Fruit fly (Drosophila melanogaster) whole organism, embryonic: ENCODE data around the gene CG31104.

Source experiments
- Ada2b ChIP-seq: fragments of 200-800 bp; sonication (Bioruptor generic); IDR thresholded peaks from 2 replicates; pipeline ENCODE4 v1.3.6; 2022; ENCODE audit warnings: missing biosample characterization, missing genetic modification characterization
- Bgb ChIP-seq: fragments of 200-800 bp; sonication (Bioruptor generic); IDR thresholded peaks from 2 replicates; pipeline ENCODE4 v1.3.6; 2022; ENCODE audit warnings: missing biosample characterization, missing genetic modification characterization; ENCODE audit not compliant: partially characterized antibody
- CG10147 ChIP-seq: fragments of 200-800 bp; sonication (Bioruptor generic); optimal IDR thresholded peaks from 2 replicates; lab custom pipeline; 2019; ENCODE audit warnings: missing biosample characterization, mild to moderate bottlenecking, missing genetic modification characterization, moderate library complexity
- CG10321 ChIP-seq: fragments of 200-800 bp; sonication (Bioruptor generic); IDR thresholded peaks from 2 replicates; pipeline ENCODE4 v1.3.6; 2022; ENCODE audit warnings: missing biosample characterization, missing genetic modification characterization
- CG11093 ChIP-seq: fragments of 200-800 bp; sonication (Bioruptor generic); IDR thresholded peaks from 3 replicates; pipeline ENCODE4 v1.3.6; 2022; ENCODE audit warnings: missing biosample characterization, missing genetic modification characterization
- CG11398 ChIP-seq: fragments of 200-800 bp; sonication (Bioruptor generic); optimal IDR thresholded peaks from 2 replicates; lab custom pipeline; 2016; ENCODE audit warnings: missing biosample characterization, missing genetic modification characterization
- CG11560 ChIP-seq: fragments of 200-800 bp; sonication (Bioruptor generic); IDR thresholded peaks from 3 replicates; pipeline ENCODE4 v1.3.6; 2022; ENCODE audit warnings: missing biosample characterization, missing genetic modification characterization
- CG12219 ChIP-seq: fragments of 200-800 bp; sonication (Bioruptor generic); optimal IDR thresholded peaks from 3 replicates; lab custom pipeline; 2018; ENCODE audit warnings: missing biosample characterization, mild to moderate bottlenecking, missing genetic modification characterization
- CG12299 ChIP-seq: fragments of 200-800 bp; sonication (Bioruptor generic); optimal IDR thresholded peaks from 2 replicates; lab custom pipeline; 2018; ENCODE audit warnings: missing biosample characterization, mild to moderate bottlenecking, missing genetic modification characterization
- CG14965 ChIP-seq: fragments of 200-800 bp; sonication (Bioruptor generic); optimal IDR thresholded peaks from 2 replicates; lab custom pipeline; 2016; ENCODE audit warnings: missing biosample characterization, missing genetic modification characterization, borderline replicate concordance
- CG15601 ChIP-seq: fragments of 200-800 bp; sonication (Bioruptor generic); optimal IDR thresholded peaks from 3 replicates; lab custom pipeline; 2019; ENCODE audit warnings: missing biosample characterization, mild to moderate bottlenecking, missing genetic modification characterization, moderate library complexity
- CG16813 ChIP-seq: fragments of 200-800 bp; sonication (Bioruptor generic); IDR thresholded peaks from 3 replicates; pipeline ENCODE4 v1.3.6; 2022; ENCODE audit warnings: missing biosample characterization, missing genetic modification characterization; ENCODE audit not compliant: partially characterized antibody
- CG17385 ChIP-seq: fragments of 200-800 bp; sonication (Bioruptor generic); optimal IDR thresholded peaks from 3 replicates; lab custom pipeline; 2018; ENCODE audit warnings: missing biosample characterization, mild to moderate bottlenecking, missing genetic modification characterization
- CG18262 ChIP-seq: fragments of 200-800 bp; optimal IDR thresholded peaks from 3 replicates; lab custom pipeline; 2019; ENCODE audit warnings: missing biosample characterization, mild to moderate bottlenecking, missing genetic modification characterization, moderate library complexity
- CG31365 ChIP-seq: fragments of 200-800 bp; sonication (Bioruptor generic); optimal IDR thresholded peaks from 2 replicates; lab custom pipeline; 2018; ENCODE audit warnings: missing biosample characterization, mild to moderate bottlenecking, missing genetic modification characterization
- CG31441 ChIP-seq: fragments of 200-800 bp; sonication (Bioruptor generic); IDR thresholded peaks from 2 replicates; pipeline ENCODE4 v1.3.6; 2022; ENCODE audit warnings: missing biosample characterization, missing genetic modification characterization
- CG4424 ChIP-seq: fragments of 200-800 bp; sonication (Bioruptor generic); optimal IDR thresholded peaks from 3 replicates; lab custom pipeline; 2016; ENCODE audit warnings: missing biosample characterization, missing genetic modification characterization
- CG7928 ChIP-seq: fragments of 200-800 bp; sonication (Bioruptor generic); optimal IDR thresholded peaks from 2 replicates; lab custom pipeline; 2017; ENCODE audit warnings: missing biosample characterization, mild to moderate bottlenecking, missing genetic modification characterization
- CG7963 ChIP-seq: fragments of 200-800 bp; sonication (Bioruptor generic); IDR thresholded peaks from 3 replicates; pipeline ENCODE4 v1.3.6; 2022; ENCODE audit warnings: missing biosample characterization, missing genetic modification characterization; ENCODE audit not compliant: partially characterized antibody
- CG8924 ChIP-seq: fragments of 200-800 bp; optimal IDR thresholded peaks from 3 replicates; lab custom pipeline; 2019; ENCODE audit warnings: missing biosample characterization, mild to moderate bottlenecking, missing genetic modification characterization, moderate library complexity
- Dll ChIP-seq: fragments of 200-800 bp; sonication (Bioruptor generic); IDR thresholded peaks from 4 replicates; pipeline ENCODE4 v1.3.6; 2022; ENCODE audit warnings: missing biosample characterization, missing genetic modification characterization; ENCODE audit not compliant: partially characterized antibody
- HLH54F ChIP-seq: fragments of 200-800 bp; sonication (Bioruptor generic); optimal IDR thresholded peaks from 3 replicates; lab custom pipeline; 2016; ENCODE audit warnings: missing biosample characterization, missing genetic modification characterization
- Hr3 ChIP-seq: fragments of 200-800 bp; sonication (Bioruptor generic); optimal IDR thresholded peaks from 3 replicates; lab custom pipeline; 2016; ENCODE audit warnings: missing biosample characterization, missing genetic modification characterization
- Mad ChIP-seq: fragments of 200-800 bp; sonication (Bioruptor generic); optimal IDR thresholded peaks from 2 replicates; lab custom pipeline; 2016; ENCODE audit warnings: missing biosample characterization, missing genetic modification characterization
- NC2α ChIP-seq: fragments of 200-800 bp; sonication (Bioruptor generic); optimal IDR thresholded peaks from 2 replicates; lab custom pipeline; 2016; ENCODE audit warnings: missing biosample characterization, missing genetic modification characterization
- NfI ChIP-seq: fragments of 200-800 bp; sonication (Bioruptor generic); optimal IDR thresholded peaks from 3 replicates; lab custom pipeline; 2018; ENCODE audit warnings: missing biosample characterization, mild to moderate bottlenecking, missing genetic modification characterization, moderate library complexity
- PHDP ChIP-seq: fragments of 200-800 bp; sonication (Bioruptor generic); optimal IDR thresholded peaks from 3 replicates; lab custom pipeline; 2018; ENCODE audit warnings: missing biosample characterization, mild to moderate bottlenecking, missing genetic modification characterization, moderate library complexity
- Ptx1 ChIP-seq: fragments of 200-800 bp; sonication (Bioruptor generic); IDR thresholded peaks from 2 replicates; pipeline ENCODE4 v1.3.6; 2022; ENCODE audit warnings: missing biosample characterization, missing genetic modification characterization
- Side ChIP-seq: fragments of 200-800 bp; sonication (Bioruptor generic); optimal IDR thresholded peaks from 2 replicates; lab custom pipeline; 2016; ENCODE audit warnings: missing biosample characterization, missing genetic modification characterization
- TFAM ChIP-seq: fragments of 200-800 bp; sonication (Bioruptor generic); optimal IDR thresholded peaks from 2 replicates; lab custom pipeline; 2017; ENCODE audit warnings: missing biosample characterization, missing genetic modification characterization, inconsistent platforms
- abd-A ChIP-seq: fragments of 200-800 bp; sonication (Bioruptor generic); optimal IDR thresholded peaks from 3 replicates; lab custom pipeline; 2019; ENCODE audit warnings: missing biosample characterization, mild to moderate bottlenecking, missing genetic modification characterization, moderate library complexity
- bbx ChIP-seq: fragments of 200-800 bp; sonication (Bioruptor generic); IDR thresholded peaks from 2 replicates; pipeline ENCODE4 v1.3.6; 2022; ENCODE audit warnings: missing biosample characterization, missing genetic modification characterization; ENCODE audit not compliant: partially characterized antibody
- bowl ChIP-seq: fragments of 200-800 bp; sonication (Bioruptor generic); IDR thresholded peaks from 2 replicates; pipeline ENCODE4 v1.3.6; 2022; ENCODE audit warnings: missing biosample characterization, missing genetic modification characterization
- croc ChIP-seq: fragments of 200-800 bp; sonication (Bioruptor generic); conservative IDR thresholded peaks from 3 replicates; pipeline ENCODE4 v1.3.6; 2022; ENCODE audit warnings: missing biosample characterization, missing genetic modification characterization
- dimm ChIP-seq: fragments of 200-800 bp; sonication (Bioruptor generic); IDR thresholded peaks from 2 replicates; pipeline ENCODE4 v1.3.6; 2022; ENCODE audit warnings: missing biosample characterization, missing genetic modification characterization
- dm ChIP-seq: fragments of 200-800 bp; sonication (Bioruptor generic); optimal IDR thresholded peaks from 3 replicates; lab custom pipeline; 2016; ENCODE audit warnings: missing biosample characterization, missing genetic modification characterization
- emc ChIP-seq: fragments of 200-800 bp; sonication (Bioruptor generic); optimal IDR thresholded peaks from 2 replicates; lab custom pipeline; 2016; ENCODE audit warnings: missing biosample characterization, missing genetic modification characterization
- grn ChIP-seq: fragments of 200-800 bp; sonication (Bioruptor generic); optimal IDR thresholded peaks from 3 replicates; lab custom pipeline; 2017; ENCODE audit warnings: missing biosample characterization, missing genetic modification characterization
- jumu ChIP-seq: fragments of 200-800 bp; sonication (Bioruptor generic); optimal IDR thresholded peaks from 3 replicates; lab custom pipeline; 2016; ENCODE audit warnings: missing biosample characterization, missing genetic modification characterization
- klu ChIP-seq: fragments of 200-800 bp; sonication (Bioruptor generic); IDR thresholded peaks from 2 replicates; pipeline ENCODE4 v1.3.6; 2022; ENCODE audit warnings: missing biosample characterization, missing genetic modification characterization
- kni ChIP-seq: fragments of 200-800 bp; sonication (Bioruptor generic); optimal IDR thresholded peaks from 3 replicates; lab custom pipeline; 2017; ENCODE audit warnings: mild to moderate bottlenecking, missing biosample characterization, missing genetic modification reagents, missing genetic modification characterization
- lola ChIP-seq, 3 experiments: fragments of >200 bp in 2 of 3; fragments of 200-800 bp in 1 of 3; sonication (Bioruptor generic) in 1 of 3; optimal IDR thresholded peaks; 2 replicates each; lab custom pipeline; 2017 to 2019; ENCODE audit warnings: missing biosample characterization in 3 of 3, missing genetic modification characterization in 3 of 3, mild to moderate bottlenecking in 1 of 3, moderate library complexity in 1 of 3
- luna ChIP-seq: fragments of 200-800 bp; sonication (Bioruptor generic); optimal IDR thresholded peaks from 2 replicates; lab custom pipeline; 2016; ENCODE audit warnings: missing biosample characterization, missing genetic modification characterization
- salm ChIP-seq: fragments of 200-800 bp; sonication (Bioruptor generic); optimal IDR thresholded peaks from 2 replicates; lab custom pipeline; 2018; ENCODE audit warnings: missing biosample characterization, mild to moderate bottlenecking, missing genetic modification characterization
- sim ChIP-seq: fragments of 200-800 bp; sonication (Bioruptor generic); IDR thresholded peaks from 2 replicates; pipeline ENCODE4 v1.3.6; 2022; ENCODE audit warnings: missing biosample characterization, missing genetic modification characterization
- sr ChIP-seq: fragments of 200-800 bp; sonication (Bioruptor generic); IDR thresholded peaks from 3 replicates; pipeline ENCODE4 v1.3.6; 2022; ENCODE audit warnings: missing biosample characterization, missing genetic modification characterization
- tx ChIP-seq: fragments of 200-800 bp; sonication (Bioruptor generic); optimal IDR thresholded peaks from 2 replicates; lab custom pipeline; 2016; ENCODE audit warnings: missing biosample characterization, missing genetic modification characterization
- unc-4 ChIP-seq: fragments of 200-800 bp; sonication (Bioruptor generic); IDR thresholded peaks from 2 replicates; pipeline ENCODE4 v1.3.6; 2022; ENCODE audit warnings: missing biosample characterization, missing genetic modification characterization; ENCODE audit not compliant: partially characterized antibody
- vfl ChIP-seq: fragments of 200-800 bp; sonication (Bioruptor generic); optimal IDR thresholded peaks from 2 replicates; lab custom pipeline; 2016; ENCODE audit warnings: missing biosample characterization, missing genetic modification characterization
- zfh1 ChIP-seq: fragments of 200-800 bp; sonication (Bioruptor generic); IDR thresholded peaks from 3 replicates; pipeline ENCODE4 v1.3.6; 2022; ENCODE audit warnings: missing biosample characterization, missing genetic modification characterization
- zfh2 ChIP-seq: fragments of 200-800 bp; sonication (Bioruptor generic); optimal IDR thresholded peaks from 2 replicates; lab custom pipeline; 2016; ENCODE audit warnings: missing biosample characterization, missing genetic modification characterization

Gene CG31104

dm6 chr3R:25265589-25266201 is 19.6 kb upstream of the CG31104 start, which contains the start of the genes GlnRS and RIOK2 (continued):
- TF ChIP-seq CG7928 (GFP tag; lab: Kevin White, UChicago) (no peak), Hr3 (no peak), sr (GFP tag; lab: Robert Waterston, UW) (no peak), CG11560 (tag; lab: Robert Waterston, UW) (no peak), CG11398 (GFP tag; lab: Kevin White, UChicago) (no peak), Ptx1 (no peak), CG8924 (no peak), Side (GFP tag; lab: Kevin White, UChicago) (peak; percentile 34), CG12299 (peak; percentile 14), CG31365 (tag; lab: Kevin White, UChicago) (no peak), bowl (GFP tag; lab: Robert Waterston, UW) (no peak), zfh1 (GFP tag; lab: Robert Waterston, UW) (no peak), CG10321 (no peak), PHDP (tag; lab: Kevin White, UChicago) (no peak), TFAM (GFP tag; lab: Kevin White, UChicago) (no peak), dm (GFP tag; lab: Kevin White, UChicago) (peak; percentile 99), Ada2b (GFP tag; lab: Robert Waterston, UW) (no peak), Bgb (GFP tag; lab: Robert Waterston, UW) (peak; percentile 98), croc (no peak; the same call in 2 of the 3 replicates), kni (GFP tag; lab: Kevin White, UChicago) (no peak), zfh2 (GFP tag; lab: Kevin White, UChicago) (peak; percentile 27), klu (GFP tag; lab: Robert Waterston, UW) (no peak), CG11093 (GFP tag; lab: Robert Waterston, UW) (no peak), CG14965 (GFP tag; lab: Kevin White, UChicago) (no peak), NfI (no peak), CG16813 (peak; percentile 94), NC2α (GFP tag; lab: Kevin White, UChicago) (no peak), emc (GFP tag; lab: Kevin White, UChicago) (no peak), grn (GFP tag; lab: Kevin White, UChicago) (peak; percentile 7), abd-A (tag; lab: Kevin White, UChicago) (no peak), luna (GFP tag; lab: Kevin White, UChicago) (no peak), Dll (peak; percentile 95), CG17385 (no peak), CG10147 (GFP tag; lab: Kevin White, UChicago) (no peak), CG18262 (no peak), unc-4 (GFP tag; lab: Robert Waterston, UW) (peak; percentile 97), vfl (GFP tag; lab: Kevin White, UChicago) (no peak), dimm (no peak), Mad (GFP tag; lab: Kevin White, UChicago) (no peak), CG4424 (GFP tag; lab: Kevin White, UChicago) (no peak), CG15601 (tag; lab: Kevin White, UChicago) (no peak), salm (tag; lab: Kevin White, UChicago) (no peak), CG7963 (GFP tag; lab: Robert Waterston, UW) (peak; percentile 93), sim (no peak), CG12219 (GFP tag; lab: Kevin White, UChicago) (no peak), CG31441 (GFP tag; lab: Robert Waterston, UW) (no peak), bbx (GFP tag; lab: Robert Waterston, UW) (peak; percentile 96), tx (no peak), jumu (GFP tag; lab: Kevin White, UChicago) (no peak), lola (GFP tag; optimal IDR thresholded peaks at IDR 0.05; lab: Kevin White, UChicago) (peak in 1 of 3 experiments; percentile 100), HLH54F (no peak)
